Worm (Caenorhabditis elegans) whole organism, young adult: Measurements from ENCODE around the gene nhr-28.

Experiments used
- F10E7.11 ChIP-seq: sonication (generic microtip); optimal IDR thresholded peaks from 2 replicates; lab custom pipeline; 2017; ENCODE audit warnings: mild to moderate bottlenecking, missing genetic modification characterization, moderate library complexity, missing compliant biosample characterization
- F52B5.7 ChIP-seq: sonication (generic microtip); optimal IDR thresholded peaks from 2 replicates; lab custom pipeline; 2016; ENCODE audit warnings: mild to moderate bottlenecking, missing genetic modification characterization, missing compliant biosample characterization
- K11D2.4 ChIP-seq: fragments of 200-800 bp; sonication (Bioruptor generic); IDR thresholded peaks from 2 replicates; pipeline ENCODE4 v1.3.6; 2022; ENCODE audit warnings: missing genetic modification reagents, missing genetic modification characterization, missing compliant biosample characterization
- madf-3 ChIP-seq: fragments of 200-800 bp; sonication (Bioruptor generic); IDR thresholded peaks from 2 replicates; pipeline ENCODE4 v1.3.6; 2022; ENCODE audit warnings: missing genetic modification reagents, missing genetic modification characterization, missing compliant biosample characterization
- sea-2 ChIP-seq: fragments of 200-800 bp; sonication (Bioruptor generic); IDR thresholded peaks from 2 replicates; pipeline ENCODE4 v1.3.6; 2022; ENCODE audit warnings: missing genetic modification characterization, missing compliant biosample characterization
- snpc-1.1 ChIP-seq: sonication (generic microtip); optimal IDR thresholded peaks from 2 replicates; lab custom pipeline; 2017; ENCODE audit warnings: missing genetic modification characterization, mild to moderate bottlenecking, missing compliant biosample characterization, antibody characterized with exemption, moderate library complexity, missing genotype, missing genetic modification reagents; ENCODE audit not compliant: insufficient read depth
- snpc-4 ChIP-seq, 5 experiments: fragments of 150-350 bp in 1 of 5; sonication (generic microtip) in 4 of 5; optimal IDR thresholded peaks; 2 replicates each; lab custom pipeline; 2014 to 2018; ENCODE audit warnings: missing genetic modification characterization in 5 of 5, missing biosample characterization in 3 of 5, antibody characterized with exemption in 2 of 5, mild to moderate bottlenecking in 2 of 5, missing compliant biosample characterization in 2 of 5, missing genotype in 2 of 5, moderate library complexity in 2 of 5, missing genetic modification reagents in 1 of 5
- zim-3 ChIP-seq: sonication (generic microtip); optimal IDR thresholded peaks from 2 replicates; lab custom pipeline; 2017; ENCODE audit warnings: mild to moderate bottlenecking, missing genetic modification characterization, moderate library complexity, missing compliant biosample characterization

DNA sequence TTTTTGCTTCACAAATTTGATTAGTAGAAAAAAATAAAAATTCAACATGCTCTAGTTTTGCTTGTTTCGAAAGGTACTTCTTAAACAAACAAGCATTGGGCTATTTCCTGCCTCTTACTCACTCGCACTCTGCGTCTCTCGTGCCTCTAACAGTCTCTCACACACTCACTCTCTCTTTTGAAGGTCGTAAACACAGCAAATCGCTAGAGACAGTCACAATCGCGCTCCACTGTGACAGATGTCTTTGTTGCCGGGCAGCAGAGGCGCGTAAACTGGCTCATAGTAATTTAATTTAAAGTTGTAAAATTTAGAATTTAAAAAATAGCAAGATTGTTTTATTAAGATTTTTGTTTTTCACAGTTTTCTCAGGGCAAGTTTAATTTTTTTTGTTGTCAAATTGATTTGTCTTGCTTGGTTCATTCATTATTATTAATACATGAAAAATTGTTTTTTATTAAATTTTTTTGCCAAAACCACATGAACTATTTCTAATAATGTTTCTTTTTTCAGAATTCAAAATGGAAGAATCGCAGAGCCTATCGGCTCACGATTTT lies 22.8 kb upstream of the nhr-28 start, which contains the start of gene taf-3:
- TF ChIP-seq F52B5.7 (tag; lab: Kevin White, UChicago) (no peak), snpc-1.1 (tag; lab: Kevin White, UChicago) (no peak), snpc-4 (GFP tag; optimal IDR thresholded peaks at IDR 0.05; lab: Kevin White, UChicago) (no peak), snpc-4 (tag; optimal IDR thresholded peaks at IDR 0.05; lab: Kevin White, UChicago) (peak in 1 of 4 experiments; percentile 26), K11D2.4 (GFP tag; lab: Robert Waterston, UW) (no peak), sea-2 (GFP tag; lab: Robert Waterston, UW) (no peak), zim-3 (no peak), F10E7.11 (tag; lab: Kevin White, UChicago) (no peak), madf-3 (GFP tag; lab: Robert Waterston, UW) (no peak)
